Worm (Caenorhabditis elegans): ENCODE data around the gene K03H9.3.

ce11 chrII:6394037-6394436, 28.9 kb upstream of the K03H9.3 start:
- TF ChIP-seq skn-1 (tag; optimal IDR thresholded peaks at IDR 0.05) (no peak), fos-1 (tag; optimal IDR thresholded peaks at IDR 0.05) (no peak), nhr-12 (tag; optimal IDR thresholded peaks at IDR 0.05) (no peak), lin-15B (tag; optimal IDR thresholded peaks at IDR 0.05) (no peak), aly-2 (tag; optimal IDR thresholded peaks at IDR 0.05) (no peak), unc-39 (tag; optimal IDR thresholded peaks at IDR 0.05) (no peak), nhr-11 (tag; optimal IDR thresholded peaks at IDR 0.05) (no peak), nhr-67 (tag; optimal IDR thresholded peaks at IDR 0.05) (no peak), unc-62 (GFP tag; optimal IDR thresholded peaks at IDR 0.05) (no peak), fkh-10 (GFP tag; optimal IDR thresholded peaks at IDR 0.05) (no peak), pha-4 (tag; optimal IDR thresholded peaks at IDR 0.05) (no peak)
